Fruit fly (Drosophila melanogaster): ENCODE results near the gene kst.
A peak's percentile ranks its signal among the peaks of the same experiment; 100 is the strongest.

The kst gene

dm6 chr3L:3348956-3349824, 12.5 kb downstream of the kst start (continued):
- no peak for TF ChIP-seq CG17612 (GFP tag; IDR thresholded peaks at IDR 0.05)
- no peak for TF ChIP-seq Mrtf (GFP tag; IDR thresholded peaks at IDR 0.05)
- no peak for TF ChIP-seq wdn (GFP tag; IDR thresholded peaks at IDR 0.05)
- no peak for TF ChIP-seq CG18262 (tag; optimal IDR thresholded peaks at IDR 0.05)
- TF ChIP-seq Meics (GFP tag; optimal IDR thresholded peaks at IDR 0.05): no peak
- TF ChIP-seq run (tag; optimal IDR thresholded peaks at IDR 0.05): no peak
- TF ChIP-seq odd (GFP tag; optimal IDR thresholded peaks at IDR 0.05): no peak
- no peak for TF ChIP-seq CG15479 (GFP tag; optimal IDR thresholded peaks at IDR 0.05)
- TF ChIP-seq CG14441 (GFP tag; IDR thresholded peaks at IDR 0.05): no peak
- TF ChIP-seq CG1233 (GFP tag; optimal IDR thresholded peaks at IDR 0.05): no peak
- no peak for TF ChIP-seq CG2116 (GFP tag; optimal IDR thresholded peaks at IDR 0.05)
- no peak for TF ChIP-seq peb (GFP tag; IDR thresholded peaks at IDR 0.05)
- TF ChIP-seq CG32532 (GFP tag; IDR thresholded peaks at IDR 0.05): no peak
- no peak for TF ChIP-seq da (GFP tag; optimal IDR thresholded peaks at IDR 0.05)

dm6 chr3L:3349825-3350123, 13.1 kb downstream of the kst start:
- TF ChIP-seq Hr39 (optimal IDR thresholded peaks at IDR 0.05) (no peak), exex (tag; optimal IDR thresholded peaks at IDR 0.05) (peak; percentile 87), ken (GFP tag; IDR thresholded peaks at IDR 0.05) (no peak), mirr (GFP tag; optimal IDR thresholded peaks at IDR 0.05) (peak; percentile 62), Hand (GFP tag; optimal IDR thresholded peaks at IDR 0.05) (no peak), grn (GFP tag; optimal IDR thresholded peaks at IDR 0.05) (peak; percentile 61), CG10543 (GFP tag; optimal IDR thresholded peaks at IDR 0.05) (peak; percentile 8), CG3847 (GFP tag; IDR thresholded peaks at IDR 0.05) (no peak), BtbVII (GFP tag; optimal IDR thresholded peaks at IDR 0.05) (peak; percentile 30), lab (GFP tag; optimal IDR thresholded peaks at IDR 0.05) (peak; percentile 5), CG34376 (GFP tag; optimal IDR thresholded peaks at IDR 0.05) (peak; percentile 94), Xrp1 (GFP tag; IDR thresholded peaks at IDR 0.05) (no peak), Hr51 (GFP tag; optimal IDR thresholded peaks at IDR 0.05) (no peak), bigmax (GFP tag; optimal IDR thresholded peaks at IDR 0.05) (no peak), CG6813 (GFP tag; optimal IDR thresholded peaks at IDR 0.05) (no peak), Ada2b (GFP tag; IDR thresholded peaks at IDR 0.05) (no peak), Med (GFP tag) (peak; percentile 20), hb (GFP tag; IDR thresholded peaks at IDR 0.05; ENCODE audit: partially characterized antibody) (no peak), Sox102F (GFP tag; optimal IDR thresholded peaks at IDR 0.05) (no peak), CG10267 (tag; optimal IDR thresholded peaks at IDR 0.05) (no peak), otp (GFP tag; IDR thresholded peaks at IDR 0.05) (no peak), CG7928 (GFP tag; optimal IDR thresholded peaks at IDR 0.05) (no peak), GATAe (GFP tag; conservative IDR thresholded peaks at IDR 0.05) (peak; percentile 72), CG17328 (GFP tag; IDR thresholded peaks at IDR 0.05) (no peak), CG3065 (GFP tag; optimal IDR thresholded peaks at IDR 0.05) (no peak), tgo (GFP tag; IDR thresholded peaks at IDR 0.05) (no peak), Nf-YC (tag; optimal IDR thresholded peaks at IDR 0.05) (peak; percentile 8)
